Worm (Caenorhabditis elegans): ENCODE data around the gene Y6E2A.4.
"Not testable (repeated sequence)": the region's sequence is repeated elsewhere in the genome, so short reads cannot be mapped to it uniquely, and the experiment has no call there.

DNA sequence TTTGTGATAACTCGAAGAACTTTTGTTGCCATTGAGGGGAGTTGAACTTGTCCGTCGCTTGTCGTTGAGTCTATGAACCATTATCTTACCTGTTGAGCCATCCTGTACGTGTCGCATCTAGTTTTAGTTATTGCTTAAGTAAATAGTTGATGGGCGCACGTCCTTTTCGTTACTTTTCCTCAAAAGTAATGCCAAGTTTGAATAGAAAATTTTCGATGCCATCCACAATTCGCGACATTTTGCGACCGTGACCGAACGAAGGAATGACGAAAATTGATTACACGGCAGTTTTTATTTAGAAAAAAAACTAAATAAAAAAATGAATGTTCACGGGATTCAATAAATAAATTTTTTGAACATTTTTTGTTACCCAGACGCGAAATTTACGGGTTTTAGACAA lies 48.4 kb downstream of the Y6E2A.4 start, which contains the start of gene F53E4.1:
- not testable (repeated sequence) for TF ChIP-seq fkh-10 (GFP tag; optimal IDR thresholded peaks at IDR 0.05); C38D4.7 (GFP tag; optimal IDR thresholded peaks at IDR 0.05); tbx-2 (tag; optimal IDR thresholded peaks at IDR 0.05); zip-5 (tag; optimal IDR thresholded peaks at IDR 0.05); ceh-31 (tag; optimal IDR thresholded peaks at IDR 0.05); lin-11 (tag; optimal IDR thresholded peaks at IDR 0.05); ceh-22 (tag; optimal IDR thresholded peaks at IDR 0.05); ceh-30 (tag; optimal IDR thresholded peaks at IDR 0.05); elt-4 (tag; optimal IDR thresholded peaks at IDR 0.05); nfya-1 (tag; optimal IDR thresholded peaks at IDR 0.05)
